Worm (Caenorhabditis elegans) whole organism, mixed stage, embryonic: ENCODE measurements around the gene C16C8.14.

ENCODE experiments used
- M03D4.4 ChIP-seq: sonication (generic microtip); optimal IDR thresholded peaks from 2 replicates; lab custom pipeline; 2017; ENCODE audit warnings: mild to moderate bottlenecking, missing genetic modification characterization, missing compliant biosample characterization
- bed-3 ChIP-seq: fragments of 200-800 bp; sonication (Bioruptor generic); optimal IDR thresholded peaks from 3 replicates; lab custom pipeline; 2018; ENCODE audit warnings: mild to moderate bottlenecking, missing genetic modification characterization, moderate library complexity, missing compliant biosample characterization
- blmp-1 ChIP-seq: fragments of 150-350 bp; optimal IDR thresholded peaks from 2 replicates; lab custom pipeline; 2014; ENCODE audit warnings: missing biosample characterization, missing genetic modification characterization
- ceh-39 ChIP-seq: fragments of 150-350 bp; optimal IDR thresholded peaks from 2 replicates; lab custom pipeline; 2014; ENCODE audit warnings: missing biosample characterization, missing genetic modification characterization
- ceh-43 ChIP-seq: fragments of 200-800 bp; sonication (Bioruptor generic); optimal IDR thresholded peaks from 2 replicates; lab custom pipeline; 2018; ENCODE audit warnings: mild to moderate bottlenecking, missing genetic modification characterization, moderate library complexity, missing compliant biosample characterization
- ceh-83 ChIP-seq: fragments of 200-800 bp; sonication (Bioruptor generic); optimal IDR thresholded peaks from 2 replicates; lab custom pipeline; 2018; ENCODE audit warnings: mild to moderate bottlenecking, missing genetic modification characterization, missing compliant biosample characterization
- ces-1 ChIP-seq: fragments of 150-350 bp; optimal IDR thresholded peaks from 2 replicates; lab custom pipeline; 2014; ENCODE audit warnings: missing biosample characterization, missing genetic modification reagents, missing genetic modification characterization
- cnd-1 ChIP-seq: fragments of 200-800 bp; sonication (Bioruptor generic); optimal IDR thresholded peaks from 2 replicates; lab custom pipeline; 2018; ENCODE audit warnings: mild to moderate bottlenecking, missing genetic modification characterization, missing compliant biosample characterization
- drap-1 ChIP-seq: fragments of 200-800 bp; sonication (Bioruptor generic); optimal IDR thresholded peaks from 3 replicates; lab custom pipeline; 2018; ENCODE audit warnings: mild to moderate bottlenecking, missing genetic modification characterization, missing compliant biosample characterization
- elt-1 ChIP-seq: sonication (generic microtip); optimal IDR thresholded peaks from 2 replicates; lab custom pipeline; 2017; ENCODE audit warnings: missing genetic modification characterization, mild to moderate bottlenecking, missing compliant biosample characterization, antibody characterized with exemption, moderate library complexity, borderline replicate concordance; ENCODE audit not compliant: insufficient read depth
- elt-3 ChIP-seq: fragments of 150-350 bp; optimal IDR thresholded peaks from 2 replicates; lab custom pipeline; 2014; ENCODE audit warnings: missing biosample characterization, missing genetic modification characterization
- flh-1 ChIP-seq: fragments of 200-800 bp; sonication (Bioruptor generic); optimal IDR thresholded peaks from 2 replicates; lab custom pipeline; 2018; ENCODE audit warnings: mild to moderate bottlenecking, missing genetic modification characterization, moderate library complexity, missing compliant biosample characterization
- ham-2 ChIP-seq: fragments of 200-800 bp; sonication (Bioruptor generic); optimal IDR thresholded peaks from 2 replicates; lab custom pipeline; 2018; ENCODE audit warnings: mild to moderate bottlenecking, missing genetic modification characterization, missing compliant biosample characterization
- hlh-1 ChIP-seq: fragments of 150-350 bp; optimal IDR thresholded peaks from 2 replicates; lab custom pipeline; 2014; ENCODE audit warnings: missing biosample characterization, missing genetic modification reagents, missing genetic modification characterization
- lin-13 ChIP-seq: fragments of 150-350 bp; optimal IDR thresholded peaks from 2 replicates; lab custom pipeline; 2014; ENCODE audit warnings: missing biosample characterization, missing genetic modification characterization
- lin-32 ChIP-seq: fragments of 200-800 bp; sonication (Bioruptor generic); optimal IDR thresholded peaks from 2 replicates; lab custom pipeline; 2018; ENCODE audit warnings: mild to moderate bottlenecking, missing genetic modification characterization, missing compliant biosample characterization
- lsy-2 ChIP-seq: fragments of 150-350 bp; optimal IDR thresholded peaks from 2 replicates; lab custom pipeline; 2014; ENCODE audit warnings: missing biosample characterization, missing genetic modification characterization
- mep-1 ChIP-seq: fragments of 150-350 bp; optimal IDR thresholded peaks from 2 replicates; lab custom pipeline; 2017; ENCODE audit warnings: missing biosample characterization, missing genetic modification reagents, missing genetic modification characterization, inconsistent platforms
- mls-2 ChIP-seq: sonication (generic microtip); optimal IDR thresholded peaks from 2 replicates; lab custom pipeline; 2016; ENCODE audit warnings: mild to moderate bottlenecking, missing genetic modification characterization, moderate library complexity, missing compliant biosample characterization
- nhr-12 ChIP-seq: fragments of 150-350 bp; optimal IDR thresholded peaks from 2 replicates; lab custom pipeline; 2014; ENCODE audit warnings: missing biosample characterization, missing genetic modification characterization
- nhr-2 ChIP-seq: fragments of 150-350 bp; optimal IDR thresholded peaks from 2 replicates; lab custom pipeline; 2014; ENCODE audit warnings: missing biosample characterization, missing genetic modification characterization
- nhr-237 ChIP-seq: fragments of 150-350 bp; optimal IDR thresholded peaks from 2 replicates; lab custom pipeline; 2014; ENCODE audit warnings: missing biosample characterization, missing genetic modification characterization
- nhr-28 ChIP-seq: fragments of 150-350 bp; optimal IDR thresholded peaks from 2 replicates; lab custom pipeline; 2014; ENCODE audit warnings: missing biosample characterization, missing genetic modification characterization
- pha-4 ChIP-seq: fragments of 150-350 bp; optimal IDR thresholded peaks from 2 replicates; lab custom pipeline; 2018; ENCODE audit warnings: missing biosample characterization, missing genetic modification reagents, missing genetic modification characterization
- snpc-4 ChIP-seq: fragments of 150-350 bp; optimal IDR thresholded peaks from 2 replicates; lab custom pipeline; 2014; ENCODE audit warnings: missing biosample characterization, missing genetic modification characterization
- sptf-1 ChIP-seq: sonication (generic microtip); optimal IDR thresholded peaks from 2 replicates; lab custom pipeline; 2017; ENCODE audit warnings: mild to moderate bottlenecking, missing genetic modification characterization, moderate library complexity, missing compliant biosample characterization
- unc-39 ChIP-seq: fragments of 150-350 bp; optimal IDR thresholded peaks from 2 replicates; lab custom pipeline; 2014; ENCODE audit warnings: missing biosample characterization, missing genetic modification characterization
- unc-62 ChIP-seq: fragments of 150-350 bp; optimal IDR thresholded peaks from 2 replicates; lab custom pipeline; 2014; ENCODE audit warnings: missing biosample characterization, missing genetic modification reagents, missing genetic modification characterization

Gene C16C8.14

ce11 chrII:3445285-3445806 is 4.3 kb upstream of the C16C8.14 start, which contains the start of the genes C16C8.5 and C16C8.16:
Gene C16C8.5, minus strand, starts transcription at chrII:3445385.
Gene C16C8.16, plus strand, starts transcription at chrII:3445756.
- no peak for TF ChIP-seq M03D4.4
- TF ChIP-seq nhr-2, result no peak
- TF ChIP-seq ceh-43 (GFP tag; lab: Kevin White, UChicago), result no peak
- no peak for TF ChIP-seq mls-2 (tag; lab: Kevin White, UChicago)
- no peak for TF ChIP-seq bed-3
- TF ChIP-seq lin-32 (GFP tag; lab: Kevin White, UChicago), result no peak
- no peak for TF ChIP-seq hlh-1 (tag; lab: Kevin White, UChicago)
- no peak for TF ChIP-seq lsy-2 (tag; lab: Kevin White, UChicago)
- TF ChIP-seq cnd-1 (tag; lab: Kevin White, UChicago), result no peak
- TF ChIP-seq nhr-28, result no peak
- TF ChIP-seq pha-4 (tag; lab: Kevin White, UChicago), result no peak
- TF ChIP-seq ham-2 (GFP tag; lab: Kevin White, UChicago), result no peak
- no peak for TF ChIP-seq sptf-1 (tag; lab: Kevin White, UChicago)
- no peak for TF ChIP-seq drap-1 (GFP tag; lab: Kevin White, UChicago)
- TF ChIP-seq nhr-12 (tag; lab: Kevin White, UChicago), result no peak
- no peak for TF ChIP-seq blmp-1 (tag; lab: Kevin White, UChicago)
- no peak for TF ChIP-seq mep-1 (tag; lab: Kevin White, UChicago)
- TF ChIP-seq elt-3, result no peak
- no peak for TF ChIP-seq ceh-39
- no peak for TF ChIP-seq nhr-237 (tag; lab: Kevin White, UChicago)

- TF ChIP-seq M03D4.4 (no peak), nhr-2 (no peak), ces-1 (GFP tag; lab: Kevin White, UChicago) (no peak), bed-3 (no peak), ceh-43 (GFP tag; lab: Kevin White, UChicago) (no peak), sptf-1 (tag; lab: Kevin White, UChicago) (no peak), unc-62 (no peak), nhr-12 (tag; lab: Kevin White, UChicago) (no peak), elt-1 (no peak), snpc-4 (no peak), lin-13 (tag; lab: Kevin White, UChicago) (no peak)
Measured at ce11 chrII:3446647-3447046, 3.0 kb upstream of the C16C8.14 start, which contains the start of the genes C16C8.20 and gldi-6. Gene C16C8.20, plus strand, starts transcription at chrII:3446947. Gene gldi-6, plus strand, starts transcription at chrII:3446947.

DNA sequence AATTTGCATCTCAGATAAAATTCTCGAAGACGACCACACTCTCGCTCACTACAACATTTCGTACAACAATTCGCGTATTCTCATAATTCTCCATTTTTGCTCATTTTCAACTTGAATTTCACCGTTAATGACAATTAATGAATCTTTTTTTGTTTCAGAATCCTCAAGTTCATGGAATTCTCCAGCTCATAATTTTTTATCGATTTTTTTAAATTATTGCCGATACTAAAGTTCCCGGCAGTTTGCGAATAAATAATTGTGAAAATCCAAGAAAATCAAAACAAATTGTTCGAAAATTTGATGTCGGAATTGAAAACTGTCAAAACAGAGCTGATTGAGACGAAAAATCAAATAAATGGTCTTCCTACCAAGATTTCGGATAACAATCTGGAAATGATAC is 1.7 kb upstream of the C16C8.14 start, which contains the start of gene C16C8.21:
TSS of gene C16C8.21 (plus strand) at position 301 of the 400 bp plus-strand sequence.
- TF ChIP-seq drap-1 (GFP tag; lab: Kevin White, UChicago), result no peak
- no peak for TF ChIP-seq ceh-39
- no peak for TF ChIP-seq ces-1 (GFP tag; lab: Kevin White, UChicago)

ce11 chrII:3448776-3449280 is 786 bp upstream of the C16C8.14 start, which contains the start of gene C16C8.25:
Gene C16C8.25, plus strand, starts transcription at chrII:3449230.
- no peak for TF ChIP-seq lin-13 (tag; lab: Kevin White, UChicago)
- no peak for TF ChIP-seq flh-1 (GFP tag; lab: Kevin White, UChicago)
- TF ChIP-seq, all 35 proteins: peak for 0

- TF ChIP-seq unc-62, result no peak
- no peak for TF ChIP-seq lsy-2 (tag; lab: Kevin White, UChicago)
- no peak for TF ChIP-seq unc-39 (tag; lab: Kevin White, UChicago)
- TF ChIP-seq nhr-2, result no peak
- no peak for TF ChIP-seq ceh-83 (GFP tag; lab: Kevin White, UChicago)
Measured at ce11 chrII:3452421-3452820, 2.8 kb downstream of the C16C8.14 start, which contains the start of gene C16C8.12. Gene C16C8.12, plus strand, starts transcription at chrII:3452721.

DNA sequence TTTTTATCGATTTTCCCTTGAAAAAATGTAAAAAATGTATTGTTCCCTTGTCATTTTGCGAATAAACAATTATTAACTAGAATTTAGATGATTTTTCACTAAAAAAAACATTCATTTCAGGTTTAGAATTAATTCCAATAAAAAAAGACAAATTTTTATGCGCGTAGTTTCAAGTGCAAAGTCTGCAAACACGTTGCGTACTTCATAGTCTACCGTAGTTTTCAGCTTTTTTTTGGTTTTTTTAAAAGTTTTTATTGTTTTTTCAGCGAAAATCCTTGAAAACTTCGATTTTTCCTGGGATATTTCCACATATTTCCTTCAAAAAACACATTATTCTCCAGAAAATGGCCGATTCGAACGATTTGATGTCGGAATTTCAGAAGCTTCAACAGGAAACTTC is 3.9 kb downstream of the C16C8.14 start, which contains the start of gene C16C8.11:
TSS of gene C16C8.11 (plus strand) at position 188 of the 400 bp plus-strand sequence.
- no peak for TF ChIP-seq drap-1 (GFP tag; lab: Kevin White, UChicago)
